Worm (Caenorhabditis elegans) whole organism, young adult: ENCODE measurements around the gene srh-208.
A peak's percentile ranks its signal among the peaks of the same experiment; 100 is the strongest.

Experiments
- F52B5.7 ChIP-seq: sonication (generic microtip); optimal IDR thresholded peaks from 2 replicates; lab custom pipeline; 2016; ENCODE audit warnings: mild to moderate bottlenecking, missing genetic modification characterization, missing compliant biosample characterization
- F55B11.4 ChIP-seq: sonication (generic microtip); optimal IDR thresholded peaks from 2 replicates; lab custom pipeline; 2016; ENCODE audit warnings: missing compliant biosample characterization, missing genetic modification characterization, borderline replicate concordance; ENCODE audit not compliant: insufficient read depth
- F57A8.1 ChIP-seq: fragments of 200-800 bp; sonication (Bioruptor generic); optimal IDR thresholded peaks from 2 replicates; lab custom pipeline; 2018; ENCODE audit warnings: mild to moderate bottlenecking, missing genetic modification characterization, moderate library complexity, missing compliant biosample characterization
- T07F8.4 ChIP-seq: sonication (generic microtip); optimal IDR thresholded peaks from 2 replicates; lab custom pipeline; 2016; ENCODE audit warnings: mild to moderate bottlenecking, missing genetic modification characterization, moderate library complexity, missing compliant biosample characterization
- Y56A3A.18 ChIP-seq: fragments of 200-800 bp; sonication (Bioruptor generic); IDR thresholded peaks from 2 replicates; pipeline ENCODE4 v1.3.6; 2022; ENCODE audit warnings: missing genetic modification reagents, missing genetic modification characterization, missing compliant biosample characterization
- Y79H2A.3 ChIP-seq: fragments of 200-800 bp; sonication (Bioruptor generic); conservative IDR thresholded peaks from 2 replicates; pipeline ENCODE4 v1.3.6; 2022; ENCODE audit warnings: missing genetic modification reagents, missing genetic modification characterization, missing compliant biosample characterization
- akir-1 ChIP-seq: fragments of 200-800 bp; sonication (Bioruptor generic); optimal IDR thresholded peaks from 2 replicates; lab custom pipeline; 2018; ENCODE audit warnings: mild to moderate bottlenecking, missing genetic modification characterization, moderate library complexity, missing compliant biosample characterization
- aptf-3 ChIP-seq: fragments of 200-800 bp; sonication (Bioruptor generic); IDR thresholded peaks from 2 replicates; pipeline ENCODE4 v1.3.6; 2022; ENCODE audit warnings: missing genetic modification characterization, missing compliant biosample characterization
- attf-6 ChIP-seq: fragments of 200-800 bp; sonication (Bioruptor generic); IDR thresholded peaks from 2 replicates; pipeline ENCODE4 v1.3.6; 2022; ENCODE audit warnings: missing genetic modification reagents, missing genetic modification characterization, missing compliant biosample characterization
- bed-1 ChIP-seq: fragments of 200-800 bp; sonication (Bioruptor generic); IDR thresholded peaks from 2 replicates; pipeline ENCODE4 v1.3.6; 2022; ENCODE audit warnings: missing genetic modification reagents, missing genetic modification characterization, missing compliant biosample characterization
- cebp-1 ChIP-seq, 2 experiments: fragments of 200-800 bp in 1 of 2; sonication (Bioruptor generic) in 1 of 2; sonication (generic microtip) in 1 of 2; IDR thresholded peaks in 1 of 2; optimal IDR thresholded peaks in 1 of 2; 2 replicates each; pipeline versions ENCODE4 v1.3.6 to Lab custom; 2017 to 2022; ENCODE audit warnings: missing compliant biosample characterization in 2 of 2, missing genetic modification characterization in 2 of 2, mild to moderate bottlenecking in 1 of 2, missing genetic modification reagents in 1 of 2, moderate library complexity in 1 of 2
- cebp-2 ChIP-seq: fragments of 200-800 bp; sonication (Bioruptor generic); IDR thresholded peaks from 2 replicates; pipeline ENCODE4 v1.3.6; 2022; ENCODE audit warnings: missing genetic modification characterization, missing compliant biosample characterization
- ceh-58 ChIP-seq: fragments of 200-800 bp; sonication (Bioruptor generic); IDR thresholded peaks from 2 replicates; pipeline ENCODE4 v1.3.6; 2022; ENCODE audit warnings: missing genetic modification characterization, missing compliant biosample characterization
- dpff-1 ChIP-seq: sonication (generic microtip); optimal IDR thresholded peaks from 2 replicates; lab custom pipeline; 2017; ENCODE audit warnings: mild to moderate bottlenecking, missing genetic modification characterization, missing compliant biosample characterization
- dpl-1 ChIP-seq: fragments of 150-350 bp; optimal IDR thresholded peaks from 2 replicates; lab custom pipeline; 2014; ENCODE audit warnings: missing biosample characterization, missing genetic modification reagents, missing genetic modification characterization
- egrh-3 ChIP-seq: fragments of 200-800 bp; sonication (Bioruptor generic); IDR thresholded peaks from 2 replicates; pipeline ENCODE4 v1.3.6; 2022; ENCODE audit warnings: missing genetic modification reagents, missing genetic modification characterization, missing compliant biosample characterization
- hmg-20 ChIP-seq: fragments of 200-800 bp; sonication (Bioruptor generic); IDR thresholded peaks from 2 replicates; pipeline ENCODE4 v1.3.6; 2022; ENCODE audit warnings: missing genetic modification reagents, missing genetic modification characterization, missing compliant biosample characterization
- hsf-1 ChIP-seq: fragments of 200-800 bp; sonication (Bioruptor generic); IDR thresholded peaks from 2 replicates; pipeline ENCODE4 v1.3.6; 2022; ENCODE audit warnings: missing genetic modification reagents, missing genetic modification characterization, missing compliant biosample characterization
- lin-35 ChIP-seq, 3 experiments: fragments of 150-350 bp in 2 of 3; sonication (generic microtip) in 1 of 3; optimal IDR thresholded peaks; 2 replicates each; lab custom pipeline; 2014 to 2018; ENCODE audit warnings: missing biosample characterization in 3 of 3, missing genetic modification characterization in 3 of 3, missing genetic modification reagents in 3 of 3
- lin-54 ChIP-seq: fragments of 200-800 bp; sonication (Bioruptor generic); optimal IDR thresholded peaks from 2 replicates; lab custom pipeline; 2018; ENCODE audit warnings: mild to moderate bottlenecking, missing genetic modification characterization, missing compliant biosample characterization
- lir-1 ChIP-seq: fragments of 200-800 bp; sonication (Bioruptor generic); conservative IDR thresholded peaks from 2 replicates; pipeline ENCODE4 v1.3.6; 2022; ENCODE audit warnings: missing genetic modification reagents, missing genetic modification characterization, missing compliant biosample characterization
- madf-10 ChIP-seq: sonication (generic microtip); optimal IDR thresholded peaks from 2 replicates; lab custom pipeline; 2016; ENCODE audit warnings: mild to moderate bottlenecking, missing genetic modification characterization, missing compliant biosample characterization
- madf-8 ChIP-seq: fragments of 200-800 bp; sonication (Bioruptor generic); conservative IDR thresholded peaks from 2 replicates; pipeline ENCODE4 v1.3.6; 2022; ENCODE audit warnings: missing genetic modification reagents, missing genetic modification characterization, missing compliant biosample characterization
- nfyb-1 ChIP-seq: fragments of 200-800 bp; sonication (Bioruptor generic); IDR thresholded peaks from 2 replicates; pipeline ENCODE4 v1.3.6; 2022; ENCODE audit warnings: missing genetic modification reagents, missing genetic modification characterization, missing compliant biosample characterization
- nhr-120 ChIP-seq: fragments of 200-800 bp; sonication (Bioruptor generic); IDR thresholded peaks from 2 replicates; pipeline ENCODE4 v1.3.6; 2022; ENCODE audit warnings: missing genetic modification characterization, missing compliant biosample characterization
- rcor-1 ChIP-seq: fragments of 200-800 bp; sonication (Bioruptor generic); IDR thresholded peaks from 2 replicates; pipeline ENCODE4 v1.3.6; 2022; ENCODE audit warnings: missing genetic modification reagents, missing genetic modification characterization, missing compliant biosample characterization
- rpc-1 ChIP-seq, 2 experiments: fragments of 150-350 bp in 1 of 2; sonication (generic microtip) in 1 of 2; optimal IDR thresholded peaks; 2 replicates each; lab custom pipeline; 2014 to 2018; ENCODE audit warnings: missing biosample characterization in 1 of 2, missing genetic modification characterization in 1 of 2, missing genetic modification reagents in 1 of 2, missing genotype in 1 of 2
- sea-2 ChIP-seq: fragments of 200-800 bp; sonication (Bioruptor generic); IDR thresholded peaks from 2 replicates; pipeline ENCODE4 v1.3.6; 2022; ENCODE audit warnings: missing genetic modification characterization, missing compliant biosample characterization
- snpc-1.3 ChIP-seq: sonication (generic microtip); optimal IDR thresholded peaks from 2 replicates; lab custom pipeline; 2017; ENCODE audit warnings: missing genetic modification characterization, mild to moderate bottlenecking, missing compliant biosample characterization, antibody characterized with exemption, moderate library complexity, missing genotype, missing genetic modification reagents; ENCODE audit not compliant: insufficient read depth
- snpc-4 ChIP-seq, 5 experiments: fragments of 150-350 bp in 1 of 5; sonication (generic microtip) in 4 of 5; optimal IDR thresholded peaks; 2 replicates each; lab custom pipeline; 2014 to 2018; ENCODE audit warnings: missing genetic modification characterization in 5 of 5, missing biosample characterization in 3 of 5, antibody characterized with exemption in 2 of 5, mild to moderate bottlenecking in 2 of 5, missing compliant biosample characterization in 2 of 5, missing genotype in 2 of 5, moderate library complexity in 2 of 5, missing genetic modification reagents in 1 of 5
- somi-1 ChIP-seq: fragments of 200-800 bp; sonication (Bioruptor generic); optimal IDR thresholded peaks from 2 replicates; lab custom pipeline; 2018; ENCODE audit warnings: mild to moderate bottlenecking, missing genetic modification characterization, missing compliant biosample characterization
- tbp1 ChIP-seq: fragments of 200-800 bp; sonication (Bioruptor generic); optimal IDR thresholded peaks from 2 replicates; lab custom pipeline; 2018; ENCODE audit warnings: mild to moderate bottlenecking, missing genetic modification characterization, missing compliant biosample characterization
- tbx-9 ChIP-seq: sonication (generic microtip); optimal IDR thresholded peaks from 2 replicates; lab custom pipeline; 2016; ENCODE audit warnings: borderline replicate concordance, missing genetic modification characterization, inconsistent platforms, missing compliant biosample characterization
- xnd-1 ChIP-seq: sonication (generic microtip); optimal IDR thresholded peaks from 2 replicates; lab custom pipeline; 2016; ENCODE audit warnings: missing genotype, missing genetic modification reagents, missing genetic modification characterization, missing compliant biosample characterization
- zfh-2 ChIP-seq: fragments of 200-800 bp; sonication (Bioruptor generic); conservative IDR thresholded peaks from 2 replicates; pipeline ENCODE4 v1.3.6; 2022; ENCODE audit warnings: missing genetic modification reagents, missing genetic modification characterization, missing compliant biosample characterization
- ztf-26 ChIP-seq: sonication (generic microtip); optimal IDR thresholded peaks from 2 replicates; lab custom pipeline; 2017; ENCODE audit warnings: missing genetic modification characterization, missing compliant biosample characterization
- ztf-3 ChIP-seq: fragments of 200-800 bp; sonication (Bioruptor generic); optimal IDR thresholded peaks from 2 replicates; lab custom pipeline; 2018; ENCODE audit warnings: mild to moderate bottlenecking, missing genetic modification characterization, missing compliant biosample characterization

srh-208 gene

DNA sequence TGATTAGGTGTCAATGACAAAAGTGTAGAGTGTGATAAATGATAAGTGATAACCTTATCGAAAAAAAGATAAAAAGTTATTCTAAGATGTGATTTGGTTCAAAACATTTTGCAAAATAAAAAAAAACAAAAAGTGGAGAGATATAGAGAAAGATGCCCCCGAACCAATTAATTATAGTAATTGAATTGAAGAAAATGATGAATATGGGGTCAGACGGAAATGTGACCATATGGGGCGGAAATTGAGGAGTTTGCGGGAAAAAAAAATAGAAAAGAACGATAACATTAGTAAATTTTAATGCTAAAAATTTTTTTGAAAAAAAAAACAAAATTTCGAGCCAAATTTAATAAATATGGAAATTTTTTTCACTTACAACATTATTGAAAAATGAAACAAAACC lies 37.3 kb downstream of the srh-208 start (continued):
- TF ChIP-seq F52B5.7 (tag; lab: Kevin White, UChicago) (no peak), nfyb-1 (no peak)

DNA sequence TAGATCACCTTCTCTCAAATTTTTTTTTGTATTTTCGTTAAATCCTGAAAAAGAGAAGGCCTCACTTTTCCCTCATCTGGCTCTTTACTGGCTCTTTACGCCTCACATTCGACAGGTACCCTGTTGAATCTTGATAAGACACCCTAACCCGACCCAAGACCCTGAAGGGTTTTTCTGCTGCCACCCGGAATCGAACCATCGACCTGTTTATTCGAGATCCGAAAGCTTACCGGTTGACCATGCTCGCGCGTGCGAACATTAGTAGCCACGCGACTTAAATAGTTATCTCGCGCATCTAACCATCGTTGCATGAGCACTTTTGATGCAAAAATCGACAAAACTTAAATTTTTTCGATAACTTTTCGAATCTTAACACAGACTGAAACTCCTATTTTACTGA lies 38.1 kb downstream of the srh-208 start:
- no peak for TF ChIP-seq rpc-1 (optimal IDR thresholded peaks at IDR 0.05; lab: Kevin White, UChicago)
- TF ChIP-seq rpc-1 (tag; optimal IDR thresholded peaks at IDR 0.05; lab: Kevin White, UChicago): peak; percentile 56
- 0 out of 2 replicates have a peak, but pooled peaks have one; percentile 10 for TF ChIP-seq nhr-120 (GFP tag; lab: Robert Waterston, UW)
- TF ChIP-seq cebp-2: no peak

DNA sequence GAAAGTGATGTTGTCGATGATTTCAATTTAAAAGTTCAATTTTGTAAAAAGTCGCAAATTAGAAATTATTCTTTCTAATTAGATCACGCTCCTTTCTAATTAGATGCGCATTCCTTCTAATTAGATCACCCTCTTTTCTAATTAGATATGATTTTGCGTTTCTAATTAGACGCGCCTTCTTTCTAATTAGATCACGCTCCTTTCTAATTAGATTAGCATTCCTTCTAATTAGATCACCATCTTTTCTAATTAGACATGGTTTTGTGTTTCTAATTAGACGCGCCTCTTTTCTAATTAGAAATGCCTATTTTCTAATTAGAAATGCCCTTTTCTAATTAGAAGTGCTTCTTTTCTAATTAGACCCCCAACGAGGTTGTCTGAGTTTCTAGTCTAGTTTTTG lies 39.6 kb downstream of the srh-208 start:
- TF ChIP-seq madf-10 (tag; lab: Kevin White, UChicago): no peak
- TF ChIP-seq lin-35 (GFP tag; optimal IDR thresholded peaks at IDR 0.05; lab: Kevin White, UChicago): no peak
- no peak for TF ChIP-seq tbp1
- no peak for TF ChIP-seq hmg-20 (GFP tag; lab: Robert Waterston, UW)
- TF ChIP-seq ztf-3 (GFP tag; lab: Kevin White, UChicago): no peak
- no peak for TF ChIP-seq dpl-1 (GFP tag; lab: Kevin White, UChicago)
- TF ChIP-seq Y56A3A.18 (GFP tag; lab: Robert Waterston, UW): no peak
- no peak for TF ChIP-seq somi-1 (GFP tag; lab: Kevin White, UChicago)
- no peak for TF ChIP-seq tbx-9
- TF ChIP-seq hsf-1 (GFP tag; lab: Robert Waterston, UW): no peak
- no peak for TF ChIP-seq F52B5.7 (tag; lab: Kevin White, UChicago)
- no peak for TF ChIP-seq snpc-1.3 (tag; lab: Kevin White, UChicago)
- no peak for TF ChIP-seq cebp-1 (GFP tag; IDR thresholded peaks at IDR 0.05; lab: Robert Waterston, UW)
- TF ChIP-seq cebp-1 (tag; optimal IDR thresholded peaks at IDR 0.05; lab: Kevin White, UChicago): no peak
- no peak for TF ChIP-seq F57A8.1 (GFP tag; lab: Kevin White, UChicago)
- no peak for TF ChIP-seq sea-2

DNA sequence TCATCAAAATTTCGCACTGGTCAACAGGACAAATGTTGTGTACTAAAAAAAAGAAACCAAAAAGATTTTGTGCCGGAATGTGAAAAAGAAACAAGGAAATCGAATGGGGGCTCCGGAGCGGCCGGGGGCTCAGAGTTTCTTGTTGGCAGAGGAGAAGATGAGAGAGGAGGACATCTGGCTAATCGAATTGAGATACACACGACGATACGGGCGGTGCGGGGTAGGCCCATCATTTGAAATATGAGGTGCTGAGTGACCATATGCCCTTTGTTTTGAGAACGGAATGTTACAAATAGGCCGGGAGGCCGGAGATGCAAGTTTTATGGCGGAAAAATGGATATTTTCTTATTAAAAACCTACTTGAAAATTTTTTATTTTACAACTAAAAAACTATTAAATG lies 40.9 kb downstream of the srh-208 start:
- TF ChIP-seq zfh-2 (GFP tag; lab: Robert Waterston, UW): 0 out of 2 replicates have a peak, but pooled peaks have one; percentile 39
- TF ChIP-seq F55B11.4 (tag; lab: Kevin White, UChicago): no peak

DNA sequence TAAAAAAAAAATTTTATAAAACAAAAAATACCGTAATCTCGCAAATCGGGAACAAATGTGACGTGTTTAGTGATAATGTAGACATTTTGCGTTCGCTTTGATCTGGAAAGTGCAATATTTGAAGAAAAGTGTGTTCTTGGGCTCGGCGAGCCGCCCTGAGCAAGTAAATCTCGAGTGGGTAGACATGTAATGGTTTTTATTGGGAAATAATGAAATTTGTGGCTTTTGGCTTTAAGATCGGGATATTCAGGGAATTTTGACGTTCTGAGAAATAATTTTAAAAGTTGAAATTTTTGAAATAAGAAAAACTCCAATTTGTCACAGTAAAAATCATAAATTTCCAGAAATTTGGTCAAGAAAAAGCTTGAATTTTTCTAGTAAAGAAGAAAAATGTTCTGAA lies 45.4 kb downstream of the srh-208 start, which contains the start of gene C14B4.2:
TSS of gene C14B4.2 (minus strand) at position 101 of the 400 bp plus-strand sequence.
- no peak for TF ChIP-seq ceh-58 (GFP tag; lab: Robert Waterston, UW)
- no peak for TF ChIP-seq bed-1 (GFP tag; lab: Robert Waterston, UW)
- no peak for TF ChIP-seq attf-6 (GFP tag; lab: Robert Waterston, UW)
- no peak for TF ChIP-seq akir-1 (GFP tag; lab: Kevin White, UChicago)
- TF ChIP-seq lin-54 (GFP tag; lab: Kevin White, UChicago): no peak
- no peak for TF ChIP-seq ztf-26 (tag; lab: Kevin White, UChicago)
- no peak for TF ChIP-seq hmg-20 (GFP tag; lab: Robert Waterston, UW)
- TF ChIP-seq dpff-1 (tag; lab: Kevin White, UChicago): no peak
- TF ChIP-seq Y56A3A.18 (GFP tag; lab: Robert Waterston, UW): no peak
- no peak for TF ChIP-seq T07F8.4 (tag; lab: Kevin White, UChicago)
- no peak for TF ChIP-seq rcor-1
- no peak for TF ChIP-seq snpc-4 (GFP tag; optimal IDR thresholded peaks at IDR 0.05; lab: Kevin White, UChicago)
- TF ChIP-seq snpc-4 (tag; optimal IDR thresholded peaks at IDR 0.05; lab: Kevin White, UChicago): no peak
- no peak for TF ChIP-seq xnd-1 (tag; lab: Kevin White, UChicago)
- TF ChIP-seq egrh-3: no peak
- TF ChIP-seq aptf-3 (GFP tag; lab: Robert Waterston, UW): no peak
- TF ChIP-seq F57A8.1 (GFP tag; lab: Kevin White, UChicago): no peak
- TF ChIP-seq lir-1: no peak
- no peak for TF ChIP-seq madf-8 (GFP tag; lab: Robert Waterston, UW)
- TF ChIP-seq Y79H2A.3 (GFP tag; lab: Robert Waterston, UW): no peak
